Fruit fly (Drosophila melanogaster) whole organism, embryonic: Measurements from ENCODE around the gene Rabex-5.
A peak's percentile ranks its signal among the peaks of the same experiment; 100 is the strongest.

Source experiments
- Adf1 ChIP-seq: fragments of 200-800 bp; sonication (Bioruptor generic); IDR thresholded peaks from 2 replicates; pipeline ENCODE4 v1.3.6; 2022; ENCODE audit warnings: missing biosample characterization, missing genetic modification characterization
- CG11504 ChIP-seq: fragments of 200-800 bp; sonication (Bioruptor generic); optimal IDR thresholded peaks from 3 replicates; lab custom pipeline; 2019; ENCODE audit warnings: missing biosample characterization, mild to moderate bottlenecking, missing genetic modification characterization, moderate library complexity
- CG12071 ChIP-seq: fragments of 200-800 bp; sonication (Bioruptor generic); optimal IDR thresholded peaks from 3 replicates; lab custom pipeline; 2018; ENCODE audit warnings: missing biosample characterization, mild to moderate bottlenecking, missing genetic modification characterization
- CG12104 ChIP-seq: fragments of 200-800 bp; sonication (Bioruptor generic); optimal IDR thresholded peaks from 3 replicates; lab custom pipeline; 2016; ENCODE audit warnings: missing biosample characterization, missing genetic modification characterization
- CG13894 ChIP-seq: fragments of 200-800 bp; sonication (Bioruptor generic); optimal IDR thresholded peaks from 3 replicates; lab custom pipeline; 2018; ENCODE audit warnings: missing biosample characterization, mild to moderate bottlenecking, missing genetic modification characterization, moderate library complexity
- CG14965 ChIP-seq: fragments of 200-800 bp; sonication (Bioruptor generic); optimal IDR thresholded peaks from 2 replicates; lab custom pipeline; 2016; ENCODE audit warnings: missing biosample characterization, missing genetic modification characterization, borderline replicate concordance
- CG15073 ChIP-seq: fragments of 200-800 bp; sonication (Bioruptor generic); optimal IDR thresholded peaks from 2 replicates; lab custom pipeline; 2016; ENCODE audit warnings: missing biosample characterization, missing genetic modification characterization
- CG15601 ChIP-seq: fragments of 200-800 bp; sonication (Bioruptor generic); optimal IDR thresholded peaks from 3 replicates; lab custom pipeline; 2019; ENCODE audit warnings: missing biosample characterization, mild to moderate bottlenecking, missing genetic modification characterization, moderate library complexity
- CG15696 ChIP-seq: fragments of 200-800 bp; sonication (Bioruptor generic); optimal IDR thresholded peaks from 2 replicates; lab custom pipeline; 2019; ENCODE audit warnings: missing biosample characterization, mild to moderate bottlenecking, missing genetic modification characterization, moderate library complexity
- CG16779 ChIP-seq: fragments of 200-800 bp; sonication (Bioruptor generic); IDR thresholded peaks from 2 replicates; pipeline ENCODE4 v1.3.6; 2022; ENCODE audit warnings: missing biosample characterization, missing genetic modification characterization
- CG17829 ChIP-seq: fragments of 200-800 bp; optimal IDR thresholded peaks from 2 replicates; lab custom pipeline; 2019; ENCODE audit warnings: missing biosample characterization, mild to moderate bottlenecking, missing genetic modification characterization, moderate library complexity
- CG18764 ChIP-seq: fragments of 200-800 bp; sonication (Bioruptor generic); optimal IDR thresholded peaks from 3 replicates; lab custom pipeline; 2016; ENCODE audit warnings: missing biosample characterization, missing genetic modification characterization
- CG33213 ChIP-seq: fragments of 200-800 bp; sonication (Bioruptor generic); optimal IDR thresholded peaks from 3 replicates; lab custom pipeline; 2016; ENCODE audit warnings: missing biosample characterization, missing genetic modification characterization
- CG42726 ChIP-seq: fragments of 200-800 bp; sonication (Bioruptor generic); IDR thresholded peaks from 2 replicates; pipeline ENCODE4 v1.3.6; 2022; ENCODE audit warnings: missing biosample characterization, missing genetic modification characterization; ENCODE audit not compliant: partially characterized antibody
- CG4282 ChIP-seq: fragments of 200-800 bp; sonication (Bioruptor generic); optimal IDR thresholded peaks from 2 replicates; lab custom pipeline; 2016; ENCODE audit warnings: missing biosample characterization, missing genetic modification characterization
- CG4328 ChIP-seq: fragments of 200-800 bp; sonication (Bioruptor generic); optimal IDR thresholded peaks from 3 replicates; lab custom pipeline; 2017; ENCODE audit warnings: missing biosample characterization, missing genetic modification reagents, missing genetic modification characterization
- CG4820 ChIP-seq: fragments of 200-800 bp; sonication (Bioruptor generic); optimal IDR thresholded peaks from 3 replicates; lab custom pipeline; 2016; ENCODE audit warnings: missing biosample characterization, missing genetic modification characterization
- CG6175 ChIP-seq: fragments of 200-800 bp; sonication (Bioruptor generic); IDR thresholded peaks from 3 replicates; pipeline ENCODE4 v1.3.6; 2022; ENCODE audit warnings: missing biosample characterization, missing genetic modification characterization
- CG6272 ChIP-seq: fragments of 200-800 bp; sonication (Bioruptor generic); IDR thresholded peaks from 2 replicates; pipeline ENCODE4 v1.3.6; 2022; ENCODE audit warnings: missing biosample characterization, missing genetic modification characterization
- CG8281 ChIP-seq: fragments of 200-800 bp; sonication (Bioruptor generic); optimal IDR thresholded peaks from 2 replicates; lab custom pipeline; 2018; ENCODE audit warnings: missing biosample characterization, mild to moderate bottlenecking, missing genetic modification characterization, moderate library complexity
- CTCF ChIP-seq: fragments of 200-800 bp; sonication (Bioruptor generic); optimal IDR thresholded peaks from 2 replicates; lab custom pipeline; 2017; ENCODE audit warnings: missing biosample characterization, mild to moderate bottlenecking, missing genetic modification characterization, moderate library complexity
- D19A ChIP-seq: fragments of 200-800 bp; optimal IDR thresholded peaks from 3 replicates; lab custom pipeline; 2019; ENCODE audit warnings: missing biosample characterization, mild to moderate bottlenecking, missing genetic modification characterization, moderate library complexity
- Dbx ChIP-seq: fragments of 200-800 bp; sonication (Bioruptor generic); IDR thresholded peaks from 3 replicates; pipeline ENCODE4 v1.3.6; 2022; ENCODE audit warnings: missing biosample characterization, missing genetic modification characterization
- Dip3 ChIP-seq: fragments of 200-800 bp; sonication (Bioruptor generic); optimal IDR thresholded peaks from 3 replicates; lab custom pipeline; 2016; ENCODE audit warnings: missing biosample characterization, missing genetic modification characterization
- Hr3 ChIP-seq: fragments of 200-800 bp; sonication (Bioruptor generic); optimal IDR thresholded peaks from 3 replicates; lab custom pipeline; 2016; ENCODE audit warnings: missing biosample characterization, missing genetic modification characterization
- Lpt ChIP-seq: fragments of >200 bp; optimal IDR thresholded peaks from 2 replicates; lab custom pipeline; 2018; ENCODE audit warnings: missing biosample characterization, missing genetic modification characterization
- Med ChIP-seq: fragments of 200-800 bp; sonication (Bioruptor generic); peaks from one replicate; lab custom pipeline; 2016; ENCODE audit warnings: missing biosample characterization, missing genetic modification characterization, mild to moderate bottlenecking, inconsistent platforms, moderate library complexity
- Six4 ChIP-seq: fragments of 200-800 bp; sonication (Bioruptor generic); optimal IDR thresholded peaks from 2 replicates; lab custom pipeline; 2016; ENCODE audit warnings: missing biosample characterization, missing genetic modification characterization
- Vsx1 ChIP-seq: fragments of 200-800 bp; sonication (Bioruptor generic); optimal IDR thresholded peaks from 2 replicates; lab custom pipeline; 2017; ENCODE audit warnings: missing biosample characterization, mild to moderate bottlenecking, missing genetic modification characterization, missing genetic modification reagents
- Xrp1 ChIP-seq: fragments of 200-800 bp; sonication (Bioruptor generic); IDR thresholded peaks from 2 replicates; pipeline ENCODE4 v1.3.6; 2022; ENCODE audit warnings: missing biosample characterization, missing genetic modification characterization
- az2 ChIP-seq: fragments of 200-800 bp; sonication (Bioruptor generic); optimal IDR thresholded peaks from 3 replicates; lab custom pipeline; 2016; ENCODE audit warnings: missing biosample characterization, missing genetic modification characterization
- bab2 ChIP-seq: fragments of 200-800 bp; sonication (Bioruptor generic); optimal IDR thresholded peaks from 2 replicates; lab custom pipeline; 2016; ENCODE audit warnings: missing biosample characterization, missing genetic modification characterization
- cad ChIP-seq: fragments of >200 bp; optimal IDR thresholded peaks from 2 replicates; lab custom pipeline; 2017; ENCODE audit warnings: missing biosample characterization, missing genetic modification characterization
- dpn ChIP-seq, 2 experiments: fragments of 200-800 bp; sonication (Bioruptor generic); optimal IDR thresholded peaks; 3 replicates each; lab custom pipeline; 2016; ENCODE audit warnings: missing biosample characterization in 2 of 2, missing genetic modification characterization in 2 of 2
- ems ChIP-seq: fragments of 200-800 bp; sonication (Bioruptor generic); optimal IDR thresholded peaks from 3 replicates; lab custom pipeline; 2016; ENCODE audit warnings: missing biosample characterization, missing genetic modification characterization
- gt ChIP-seq: fragments of 200-800 bp; sonication (Bioruptor generic); IDR thresholded peaks from 2 replicates; pipeline ENCODE4 v1.3.6; 2022; ENCODE audit warnings: missing biosample characterization, missing genetic modification characterization
- hth ChIP-seq: fragments of >200 bp; optimal IDR thresholded peaks from 2 replicates; lab custom pipeline; 2017; ENCODE audit warnings: inconsistent platforms
- kay ChIP-seq: fragments of 200-800 bp; sonication (Bioruptor generic); optimal IDR thresholded peaks from 2 replicates; lab custom pipeline; 2016; ENCODE audit warnings: missing biosample characterization, missing genetic modification characterization
- ken ChIP-seq: fragments of 200-800 bp; sonication (Bioruptor generic); IDR thresholded peaks from 3 replicates; pipeline ENCODE4 v1.3.6; 2022; ENCODE audit warnings: missing biosample characterization, missing genetic modification characterization
- kni ChIP-seq: fragments of 200-800 bp; sonication (Bioruptor generic); optimal IDR thresholded peaks from 3 replicates; lab custom pipeline; 2017; ENCODE audit warnings: mild to moderate bottlenecking, missing biosample characterization, missing genetic modification reagents, missing genetic modification characterization
- lov ChIP-seq, 2 experiments: fragments of 200-800 bp in 1 of 2; fragments of >200 bp in 1 of 2; sonication (Bioruptor generic) in 1 of 2; IDR thresholded peaks in 1 of 2; optimal IDR thresholded peaks in 1 of 2; 2 replicates in 1 of 2; 3 replicates in 1 of 2; pipeline versions ENCODE4 v1.3.6 to Lab custom; 2017 to 2022; ENCODE audit warnings: missing biosample characterization in 1 of 2, missing genetic modification characterization in 1 of 2
- nmo ChIP-seq: fragments of 200-800 bp; sonication (Bioruptor generic); optimal IDR thresholded peaks from 2 replicates; lab custom pipeline; 2018; ENCODE audit warnings: missing biosample characterization, mild to moderate bottlenecking, missing genetic modification characterization, moderate library complexity
- p53 ChIP-seq: fragments of 200-800 bp; sonication (Bioruptor generic); optimal IDR thresholded peaks from 2 replicates; lab custom pipeline; 2016; ENCODE audit warnings: missing biosample characterization, missing genetic modification characterization
- pb ChIP-seq: fragments of 200-800 bp; sonication (Bioruptor generic); optimal IDR thresholded peaks from 3 replicates; lab custom pipeline; 2016; ENCODE audit warnings: missing biosample characterization, missing genetic modification characterization
- pita ChIP-seq: fragments of 200-800 bp; sonication (Bioruptor generic); optimal IDR thresholded peaks from 2 replicates; lab custom pipeline; 2017; ENCODE audit warnings: missing biosample characterization, mild to moderate bottlenecking, missing genetic modification characterization
- pnt ChIP-seq: fragments of 200-800 bp; sonication (Bioruptor generic); optimal IDR thresholded peaks from 3 replicates; lab custom pipeline; 2016; ENCODE audit warnings: missing biosample characterization, missing genetic modification characterization
- seq ChIP-seq: fragments of 200-800 bp; sonication (Bioruptor generic); IDR thresholded peaks from 2 replicates; pipeline ENCODE4 v1.3.6; 2022; ENCODE audit warnings: missing biosample characterization, missing genetic modification characterization
- sim ChIP-seq: fragments of 200-800 bp; sonication (Bioruptor generic); IDR thresholded peaks from 2 replicates; pipeline ENCODE4 v1.3.6; 2022; ENCODE audit warnings: missing biosample characterization, missing genetic modification characterization
- slp2 ChIP-seq: fragments of 200-800 bp; sonication (Bioruptor generic); optimal IDR thresholded peaks from 2 replicates; lab custom pipeline; 2016; ENCODE audit warnings: missing biosample characterization, missing genetic modification characterization
- tin ChIP-seq: fragments of 200-800 bp; sonication (Bioruptor generic); optimal IDR thresholded peaks from 3 replicates; lab custom pipeline; 2016; ENCODE audit warnings: missing biosample characterization, missing genetic modification characterization
- tup ChIP-seq: fragments of 200-800 bp; sonication (Bioruptor generic); optimal IDR thresholded peaks from 2 replicates; lab custom pipeline; 2016; ENCODE audit warnings: missing biosample characterization, mild to moderate bottlenecking, missing genetic modification characterization, moderate library complexity
- yki ChIP-seq: fragments of >200 bp; optimal IDR thresholded peaks from 3 replicates; lab custom pipeline; 2018
- zen2 ChIP-seq: fragments of 200-800 bp; sonication (Bioruptor generic); IDR thresholded peaks from 3 replicates; pipeline ENCODE4 v1.3.6; 2022; ENCODE audit warnings: missing biosample characterization, missing genetic modification characterization; ENCODE audit not compliant: partially characterized antibody
- zfh2 ChIP-seq: fragments of 200-800 bp; sonication (Bioruptor generic); optimal IDR thresholded peaks from 2 replicates; lab custom pipeline; 2016; ENCODE audit warnings: missing biosample characterization, missing genetic modification characterization

Gene Rabex-5

DNA sequence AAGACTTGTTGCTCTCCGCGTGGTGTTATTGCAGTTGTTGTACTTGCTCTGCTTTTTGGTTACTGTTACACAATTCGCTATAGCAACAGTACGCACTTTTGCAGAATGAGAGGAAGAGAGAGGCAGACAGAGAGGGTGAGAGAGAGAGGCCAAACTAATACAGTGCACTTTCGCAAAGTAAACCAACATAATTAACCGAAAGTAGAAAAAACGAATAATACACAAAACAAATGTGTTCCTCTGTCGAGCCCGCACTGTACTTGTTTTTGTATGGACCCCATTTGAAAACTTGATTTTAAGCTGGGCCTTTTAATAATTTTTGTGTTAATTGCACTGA is 39.7 kb downstream of the Rabex-5 start (continued):
- TF ChIP-seq CG8281 (tag; lab: Kevin White, UChicago) (no peak), zfh2 (GFP tag; lab: Kevin White, UChicago) (peak; percentile 48), ems (GFP tag; lab: Kevin White, UChicago) (no peak), CG12071 (GFP tag; lab: Kevin White, UChicago) (peak; percentile 58), CG33213 (GFP tag; lab: Kevin White, UChicago) (no peak), CG6272 (GFP tag; lab: Robert Waterston, UW) (no peak), nmo (GFP tag; lab: Kevin White, UChicago) (no peak), CTCF (GFP tag; lab: Kevin White, UChicago) (no peak), Hr3 (GFP tag; lab: Kevin White, UChicago) (no peak), bab2 (peak; percentile 40), sim (GFP tag; lab: Robert Waterston, UW) (no peak), dpn (GFP tag; optimal IDR thresholded peaks at IDR 0.05; lab: Kevin White, UChicago) (peak; percentile 28 to 44), pnt (GFP tag; lab: Kevin White, UChicago) (peak; percentile 37), Vsx1 (GFP tag; lab: Kevin White, UChicago) (no peak), CG18764 (no peak), Dip3 (no peak), Adf1 (GFP tag; lab: Robert Waterston, UW) (peak; percentile 9; the same call in 1 of the 2 replicates), pb (GFP tag; lab: Kevin White, UChicago) (no peak), CG4282 (GFP tag; lab: Kevin White, UChicago) (no peak), ken (peak; percentile 51; the same call in 1 of the 3 replicates), pita (no peak), CG16779 (GFP tag; lab: Robert Waterston, UW) (no peak), CG15073 (GFP tag; lab: Kevin White, UChicago) (no peak), yki (no peak), CG15696 (tag; lab: Kevin White, UChicago) (no peak), tup (GFP tag; lab: Kevin White, UChicago) (no peak), p53 (no peak), CG4328 (GFP tag; lab: Kevin White, UChicago) (no peak), Lpt (GFP tag; lab: Kevin White, UChicago) (no peak), Six4 (GFP tag; lab: Kevin White, UChicago) (no peak), az2 (peak; percentile 29), CG13894 (peak; percentile 19), CG4820 (GFP tag; lab: Kevin White, UChicago) (no peak), CG12104 (GFP tag; lab: Kevin White, UChicago) (no peak), CG14965 (no peak), slp2 (GFP tag; lab: Kevin White, UChicago) (no peak), hth (lab: Kevin White, UChicago) (no peak), Med (GFP tag; lab: Kevin White, UChicago) (peak; percentile 94), Dbx (GFP tag; lab: Robert Waterston, UW) (peak; percentile 72), kay (GFP tag; lab: Kevin White, UChicago) (peak; percentile 42), CG11504 (tag; lab: Kevin White, UChicago) (no peak), CG6175 (GFP tag; lab: Robert Waterston, UW) (no peak), kni (GFP tag; lab: Kevin White, UChicago) (no peak), D19A (no peak), zen2 (no peak), CG15601 (tag; lab: Kevin White, UChicago) (no peak), tin (GFP tag; lab: Kevin White, UChicago) (peak; percentile 29), Xrp1 (GFP tag; lab: Robert Waterston, UW) (peak; percentile 70), gt (GFP tag; lab: Robert Waterston, UW) (no peak), CG42726 (GFP tag; lab: Robert Waterston, UW) (no peak), cad (no peak), seq (GFP tag; lab: Robert Waterston, UW) (peak; percentile 67), CG17829 (tag; lab: Kevin White, UChicago) (peak; percentile 2), lov (optimal IDR thresholded peaks at IDR 0.05; lab: Kevin White, UChicago) (no peak), lov (GFP tag; IDR thresholded peaks at IDR 0.05; lab: Robert Waterston, UW) (0 out of 3 replicates have a peak, but pooled peaks have one; percentile 27)
